Fruit fly (Drosophila melanogaster): ENCODE measurements around the gene primo-2.
A peak's percentile ranks its signal among the peaks of the same experiment; 100 is the strongest.

The primo-2 gene

dm6 chr3R:13711735-13712134, at the start of gene primo-2, which contains the start of gene primo-1:
Gene primo-2, minus strand, starts transcription at chr3R:13711835.
Gene primo-1, minus strand, starts transcription at chr3R:13711835.
- TF ChIP-seq dsf (GFP tag; optimal IDR thresholded peaks at IDR 0.05; ENCODE audit: borderline replicate concordance) (no peak), Dfd (GFP tag; optimal IDR thresholded peaks at IDR 0.05) (no peak), lola (GFP tag; optimal IDR thresholded peaks at IDR 0.05) (no peak), brk (GFP tag; optimal IDR thresholded peaks at IDR 0.05) (no peak), dmrt93B (GFP tag; optimal IDR thresholded peaks at IDR 0.05) (no peak), foxo (GFP tag; optimal IDR thresholded peaks at IDR 0.05) (no peak), Myc (optimal IDR thresholded peaks at IDR 0.05) (no peak), dl (GFP tag; optimal IDR thresholded peaks at IDR 0.05; ENCODE audit: insufficient read depth in 1 of 2, partially characterized antibody in 2 of 2) (no peak), Mio (GFP tag; optimal IDR thresholded peaks at IDR 0.05) (no peak), Vsx2 (GFP tag; optimal IDR thresholded peaks at IDR 0.05; ENCODE audit: partially characterized antibody) (no peak), Hr78 (GFP tag; optimal IDR thresholded peaks at IDR 0.05) (no peak), br (GFP tag; optimal IDR thresholded peaks at IDR 0.05) (no peak)

DNA sequence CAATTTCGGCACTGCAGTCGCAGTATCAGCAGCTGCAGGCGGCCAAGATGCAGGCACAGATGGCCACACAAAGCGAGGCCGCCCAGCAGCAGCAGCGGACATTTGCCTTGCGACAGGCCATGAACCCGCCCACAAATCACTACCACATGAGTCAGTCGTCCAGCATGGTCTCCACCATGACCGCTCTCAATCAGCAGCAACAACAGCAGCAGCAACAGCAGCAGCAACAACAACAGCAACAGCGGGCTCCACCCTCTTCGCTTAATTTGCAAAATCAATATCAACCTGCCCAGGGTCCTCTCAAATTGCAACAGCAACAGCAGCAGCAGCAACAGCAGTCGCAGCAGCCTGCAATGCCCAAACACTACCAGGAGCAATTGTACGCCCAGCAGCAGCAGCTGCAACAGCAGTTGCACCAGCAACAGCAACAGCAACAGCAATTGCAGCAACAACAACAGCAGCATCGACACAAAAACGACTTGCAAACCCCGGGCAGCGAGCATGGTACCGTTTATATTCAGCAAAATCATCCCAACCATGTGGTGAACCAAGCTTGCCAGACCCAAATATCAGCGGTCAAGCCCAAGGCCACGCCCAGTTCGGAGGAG, 34.5 kb upstream of the primo-2 start:
- TF ChIP-seq sage (GFP tag; optimal IDR thresholded peaks at IDR 0.05) (no peak), usp (GFP tag; optimal IDR thresholded peaks at IDR 0.05) (no peak), Dfd (GFP tag; optimal IDR thresholded peaks at IDR 0.05) (peak; percentile 93), h (GFP tag; optimal IDR thresholded peaks at IDR 0.05) (no peak)

DNA sequence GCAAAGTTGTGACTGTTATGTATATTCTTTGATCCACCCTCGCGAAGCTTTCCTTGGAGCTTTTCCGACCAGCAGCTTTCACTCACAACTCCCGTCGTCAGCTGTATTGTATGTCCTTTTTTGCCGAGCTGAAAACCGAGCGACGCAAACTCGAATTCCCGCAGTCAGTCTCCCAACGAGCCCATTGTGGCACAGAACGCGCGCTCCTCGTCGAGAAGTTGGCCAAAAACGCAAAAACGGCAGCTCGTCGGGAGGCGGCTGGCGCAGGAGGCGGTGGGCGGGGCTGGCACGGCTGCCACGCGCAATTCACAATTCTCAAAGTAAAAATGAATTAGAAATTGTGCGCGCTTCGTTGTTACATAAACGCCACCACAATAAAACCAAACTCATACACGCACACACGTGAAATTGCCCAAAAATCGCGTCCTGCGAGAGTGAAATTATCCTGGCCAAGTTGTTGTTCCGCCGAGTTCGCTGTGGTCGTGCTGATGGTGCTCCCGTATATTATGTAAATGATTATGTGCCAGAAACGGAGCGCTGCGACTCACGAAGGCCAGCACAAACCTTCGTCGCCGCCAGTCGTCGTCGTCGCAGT, 23.8 kb upstream of the primo-2 start:
- TF ChIP-seq Hnf4 (GFP tag; optimal IDR thresholded peaks at IDR 0.05) (no peak), Rel (GFP tag; optimal IDR thresholded peaks at IDR 0.05) (no peak), Rel (tag; optimal IDR thresholded peaks at IDR 0.05) (no peak), sage (GFP tag; optimal IDR thresholded peaks at IDR 0.05) (no peak), psq (GFP tag; optimal IDR thresholded peaks at IDR 0.05) (no peak), foxo (GFP tag; optimal IDR thresholded peaks at IDR 0.05) (no peak), Abd-B (GFP tag; optimal IDR thresholded peaks at IDR 0.05) (no peak), N (GFP tag; optimal IDR thresholded peaks at IDR 0.05) (no peak), Dif (GFP tag; optimal IDR thresholded peaks at IDR 0.05; ENCODE audit: partially characterized antibody) (no peak)

dm6 chr3R:13730005-13730404, 18.4 kb upstream of the primo-2 start:
- TF ChIP-seq dsf (GFP tag; optimal IDR thresholded peaks at IDR 0.05; ENCODE audit: borderline replicate concordance) (no peak), Dfd (GFP tag; optimal IDR thresholded peaks at IDR 0.05) (no peak), Sp1 (GFP tag; optimal IDR thresholded peaks at IDR 0.05) (no peak), Hr78 (GFP tag; optimal IDR thresholded peaks at IDR 0.05) (no peak), rgr (GFP tag; optimal IDR thresholded peaks at IDR 0.05) (no peak), brk (GFP tag; optimal IDR thresholded peaks at IDR 0.05) (no peak), Dif (GFP tag; optimal IDR thresholded peaks at IDR 0.05; ENCODE audit: partially characterized antibody) (no peak), pan (optimal IDR thresholded peaks at IDR 0.05) (no peak), Mio (GFP tag; optimal IDR thresholded peaks at IDR 0.05) (no peak), Hnf4 (GFP tag; optimal IDR thresholded peaks at IDR 0.05) (no peak), Jra (GFP tag; optimal IDR thresholded peaks at IDR 0.05) (no peak)

dm6 chr3R:13728897-13729296, 17.3 kb upstream of the primo-2 start:
- TF ChIP-seq tai (GFP tag; optimal IDR thresholded peaks at IDR 0.05) (no peak), N (GFP tag; optimal IDR thresholded peaks at IDR 0.05) (no peak), CG32264 (GFP tag; optimal IDR thresholded peaks at IDR 0.05) (no peak), jim (GFP tag; optimal IDR thresholded peaks at IDR 0.05) (no peak), HLH106 (tag; optimal IDR thresholded peaks at IDR 0.05) (no peak), dsf (GFP tag; optimal IDR thresholded peaks at IDR 0.05; ENCODE audit: borderline replicate concordance) (no peak), CG9705 (GFP tag; optimal IDR thresholded peaks at IDR 0.05) (no peak), Vsx2 (GFP tag; optimal IDR thresholded peaks at IDR 0.05; ENCODE audit: partially characterized antibody) (no peak), brk (GFP tag; optimal IDR thresholded peaks at IDR 0.05) (no peak), fru (GFP tag; optimal IDR thresholded peaks at IDR 0.05) (no peak), psq (GFP tag; optimal IDR thresholded peaks at IDR 0.05) (no peak), ey (GFP tag; optimal IDR thresholded peaks at IDR 0.05) (no peak), Dif (GFP tag; optimal IDR thresholded peaks at IDR 0.05; ENCODE audit: partially characterized antibody) (no peak), rgr (GFP tag; optimal IDR thresholded peaks at IDR 0.05) (no peak), Jra (GFP tag; optimal IDR thresholded peaks at IDR 0.05) (no peak), Dfd (GFP tag; optimal IDR thresholded peaks at IDR 0.05) (no peak), lola (GFP tag; optimal IDR thresholded peaks at IDR 0.05) (no peak), Abd-B (GFP tag; optimal IDR thresholded peaks at IDR 0.05) (no peak)
